Worm (Caenorhabditis elegans) whole organism, L3 larva: Measurements from ENCODE around the gene R52.4.

Source experiments
- aly-2 ChIP-seq: fragments of 150-350 bp; optimal IDR thresholded peaks from 2 replicates; lab custom pipeline; 2014; ENCODE audit warnings: missing biosample characterization, missing genetic modification characterization
- ama-1 ChIP-seq: fragments of 150-350 bp; optimal IDR thresholded peaks from 2 replicates; lab custom pipeline; 2018

ce11 chrII:2058985-2059384 lies 49.2 kb downstream of the R52.4 start, which contains the start of gene F07E5.5:
- TF ChIP-seq ama-1 (lab: Kevin White, UChicago), result no peak
- TF ChIP-seq aly-2 (tag; lab: Kevin White, UChicago), result no peak
